Fruit fly (Drosophila melanogaster) whole organism, wandering third instar larva: Measurements from ENCODE around the gene pcm.

Source experiments
- Abd-B ChIP-seq: fragments of >200 bp; optimal IDR thresholded peaks from 2 replicates; lab custom pipeline; 2017; ENCODE audit warnings: missing biosample characterization, missing genetic modification characterization
- CG32264 ChIP-seq: fragments of 200-800 bp; sonication (Bioruptor generic); optimal IDR thresholded peaks from 2 replicates; lab custom pipeline; 2016; ENCODE audit warnings: missing biosample characterization, missing genetic modification characterization
- CG9705 ChIP-seq: fragments of 200-800 bp; sonication (Bioruptor generic); optimal IDR thresholded peaks from 2 replicates; lab custom pipeline; 2018; ENCODE audit warnings: missing biosample characterization, mild to moderate bottlenecking, missing genetic modification characterization
- Dfd ChIP-seq: fragments of >200 bp; optimal IDR thresholded peaks from 2 replicates; lab custom pipeline; 2017; ENCODE audit warnings: missing biosample characterization, missing genetic modification characterization
- Dif ChIP-seq: fragments of 200-275, 200-300 bp; sonication (Bioruptor generic); optimal IDR thresholded peaks from 2 replicates; lab custom pipeline; 2018; ENCODE audit warnings: missing biosample characterization, missing genetic modification characterization; ENCODE audit not compliant: partially characterized antibody
- GATAd ChIP-seq: sonication (Bioruptor generic); optimal IDR thresholded peaks from 2 replicates; lab custom pipeline; 2016; ENCODE audit warnings: missing biosample characterization, missing genetic modification characterization
- HLH106 ChIP-seq: fragments of 200-800 bp; optimal IDR thresholded peaks from 3 replicates; lab custom pipeline; 2019; ENCODE audit warnings: missing biosample characterization, mild to moderate bottlenecking, missing genetic modification characterization, moderate library complexity
- Hnf4 ChIP-seq: fragments of 200-800 bp; sonication (Bioruptor generic); optimal IDR thresholded peaks from 2 replicates; lab custom pipeline; 2016; ENCODE audit warnings: missing biosample characterization, mild to moderate bottlenecking, missing genetic modification characterization
- Hr78 ChIP-seq: fragments of >200 bp; optimal IDR thresholded peaks from 2 replicates; lab custom pipeline; 2017; ENCODE audit warnings: missing biosample characterization, missing genetic modification characterization
- Hr83 ChIP-seq: fragments of 200-300 bp; sonication (Bioruptor generic); optimal IDR thresholded peaks from 2 replicates; lab custom pipeline; 2016; ENCODE audit warnings: missing biosample characterization, mild to moderate bottlenecking, missing genetic modification characterization, moderate library complexity; ENCODE audit not compliant: poor library complexity, severe bottlenecking
- Jra ChIP-seq: sonication (Bioruptor generic); optimal IDR thresholded peaks from 2 replicates; lab custom pipeline; 2016; ENCODE audit warnings: missing biosample characterization, missing genetic modification characterization
- Mio ChIP-seq: sonication (Bioruptor generic); optimal IDR thresholded peaks from 2 replicates; lab custom pipeline; 2016; ENCODE audit warnings: missing biosample characterization, missing genetic modification characterization
- Myc ChIP-seq: fragments of >200 bp; optimal IDR thresholded peaks from 2 replicates; lab custom pipeline; 2017
- N ChIP-seq: fragments of >200 bp; optimal IDR thresholded peaks from 2 replicates; lab custom pipeline; 2018; ENCODE audit warnings: missing biosample characterization, missing external identifiers, missing genetic modification characterization
- OdsH ChIP-seq: fragments of 200-800 bp; sonication (Bioruptor generic); optimal IDR thresholded peaks from 2 replicates; lab custom pipeline; 2016; ENCODE audit warnings: missing biosample characterization, mild to moderate bottlenecking, missing genetic modification characterization
- Rel ChIP-seq, 2 experiments: fragments of 200-800 bp; sonication (Bioruptor generic) in 1 of 2; optimal IDR thresholded peaks; 2 replicates in 1 of 2; 3 replicates in 1 of 2; lab custom pipeline; 2016 to 2019; ENCODE audit warnings: mild to moderate bottlenecking in 2 of 2, missing biosample characterization in 2 of 2, missing genetic modification characterization in 2 of 2, moderate library complexity in 1 of 2
- Sp1 ChIP-seq: fragments of 200-800 bp; sonication (Bioruptor generic); optimal IDR thresholded peaks from 3 replicates; lab custom pipeline; 2019; ENCODE audit warnings: missing biosample characterization, mild to moderate bottlenecking, missing genetic modification characterization, moderate library complexity
- br ChIP-seq: fragments of 200-800 bp; sonication (Bioruptor generic); optimal IDR thresholded peaks from 2 replicates; lab custom pipeline; 2016; ENCODE audit warnings: missing biosample characterization, missing genetic modification characterization
- brk ChIP-seq: fragments of 200-800 bp; sonication (Bioruptor generic); optimal IDR thresholded peaks from 2 replicates; lab custom pipeline; 2016; ENCODE audit warnings: missing biosample characterization, mild to moderate bottlenecking, missing genetic modification characterization
- dl ChIP-seq, 2 experiments: fragments of 175-275, 200-275 bp in 1 of 2; fragments of 200-275 bp in 1 of 2; sonication (Bioruptor generic); optimal IDR thresholded peaks; lab custom pipeline; 2018; ENCODE audit warnings: mild to moderate bottlenecking in 2 of 2, missing biosample characterization in 2 of 2, missing genetic modification characterization in 2 of 2, moderate library complexity in 2 of 2; ENCODE audit not compliant: partially characterized antibody in 2 of 2, insufficient read depth in 1 of 2
- dmrt93B ChIP-seq: fragments of 200-800 bp; sonication (Bioruptor generic); optimal IDR thresholded peaks from 2 replicates; lab custom pipeline; 2018; ENCODE audit warnings: missing biosample characterization, mild to moderate bottlenecking, missing genetic modification characterization
- dsf ChIP-seq: sonication (Bioruptor generic); optimal IDR thresholded peaks from 2 replicates; lab custom pipeline; 2016; ENCODE audit warnings: missing biosample characterization, missing genetic modification characterization, borderline replicate concordance
- ey ChIP-seq: fragments of 200-800 bp; sonication (Bioruptor generic); optimal IDR thresholded peaks from 2 replicates; lab custom pipeline; 2016; ENCODE audit warnings: missing biosample characterization, missing genetic modification characterization
- foxo ChIP-seq, 2 experiments: fragments of 200-800 bp; sonication (Bioruptor generic); optimal IDR thresholded peaks; 2 replicates in 1 of 2; 3 replicates in 1 of 2; lab custom pipeline; 2016 to 2017; ENCODE audit warnings: missing biosample characterization in 2 of 2, missing genetic modification characterization in 2 of 2
- fru ChIP-seq: fragments of 200-800 bp; sonication (Bioruptor generic); optimal IDR thresholded peaks from 3 replicates; lab custom pipeline; 2016; ENCODE audit warnings: missing biosample characterization, mild to moderate bottlenecking, missing genetic modification characterization
- h ChIP-seq: fragments of 200-800 bp; sonication (Bioruptor generic); optimal IDR thresholded peaks from 3 replicates; lab custom pipeline; 2016; ENCODE audit warnings: missing biosample characterization, mild to moderate bottlenecking, missing genetic modification characterization
- jim ChIP-seq: fragments of 175-275, 200-325 bp; sonication (Bioruptor generic); optimal IDR thresholded peaks from 2 replicates; lab custom pipeline; 2016; ENCODE audit warnings: missing biosample characterization, mild to moderate bottlenecking, missing genetic modification characterization
- lola ChIP-seq: fragments of >200 bp; optimal IDR thresholded peaks from 2 replicates; lab custom pipeline; 2017; ENCODE audit warnings: missing biosample characterization, missing genetic modification characterization
- pan ChIP-seq: fragments of >200 bp; optimal IDR thresholded peaks from 2 replicates; lab custom pipeline; 2017
- psq ChIP-seq: fragments of 200-800 bp; sonication (Bioruptor generic); optimal IDR thresholded peaks from 3 replicates; lab custom pipeline; 2017; ENCODE audit warnings: missing biosample characterization, mild to moderate bottlenecking, missing genetic modification characterization, moderate library complexity
- rgr ChIP-seq: fragments of 200-800 bp; sonication (Bioruptor generic); optimal IDR thresholded peaks from 3 replicates; lab custom pipeline; 2016; ENCODE audit warnings: missing biosample characterization, mild to moderate bottlenecking, missing genetic modification characterization
- sage ChIP-seq: fragments of 200-800 bp; sonication (Bioruptor generic); optimal IDR thresholded peaks from 2 replicates; lab custom pipeline; 2016; ENCODE audit warnings: missing biosample characterization, mild to moderate bottlenecking, missing genetic modification characterization
- sv ChIP-seq: fragments of 200-800 bp; sonication (Bioruptor generic); optimal IDR thresholded peaks from 3 replicates; lab custom pipeline; 2016; ENCODE audit warnings: missing biosample characterization, missing genetic modification characterization
- tai ChIP-seq: sonication (Bioruptor generic); optimal IDR thresholded peaks from 2 replicates; lab custom pipeline; 2016; ENCODE audit warnings: missing biosample characterization, missing genetic modification characterization
- usp ChIP-seq: fragments of >200 bp; optimal IDR thresholded peaks from 2 replicates; lab custom pipeline; 2017; ENCODE audit warnings: missing biosample characterization, missing genetic modification characterization
- woc ChIP-seq: sonication (Bioruptor generic); optimal IDR thresholded peaks from 2 replicates; lab custom pipeline; 2016; ENCODE audit warnings: missing biosample characterization, mild to moderate bottlenecking, missing genetic modification characterization

pcm gene

DNA sequence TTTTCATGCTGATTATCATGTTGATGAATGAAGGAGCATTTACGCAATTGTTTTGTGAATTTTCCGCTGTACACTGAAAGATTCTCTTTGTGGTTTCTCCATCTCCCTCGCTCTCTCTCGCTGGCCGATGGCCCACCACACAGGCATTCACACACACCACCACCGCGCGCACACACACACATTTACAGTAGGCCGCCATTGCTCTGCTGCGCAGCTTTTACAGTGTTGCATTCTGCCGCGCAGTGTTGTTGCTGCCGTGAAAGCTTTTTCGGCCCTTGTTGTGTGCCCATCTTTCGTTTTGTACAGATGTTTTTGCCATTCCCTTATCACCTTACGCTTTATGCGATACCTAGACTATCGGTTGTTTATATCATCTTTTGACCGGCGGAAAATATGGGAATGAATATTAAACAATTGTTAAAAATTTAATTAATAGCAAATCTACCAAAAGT is 5.0 kb upstream of the pcm start:
- TF ChIP-seq rgr (GFP tag; lab: Kevin White, UChicago) (peak; percentile 55), tai (GFP tag; lab: Kevin White, UChicago) (no peak), woc (GFP tag; lab: Kevin White, UChicago) (peak; percentile 46), fru (GFP tag; lab: Kevin White, UChicago) (peak; percentile 7), Dfd (GFP tag; lab: Kevin White, UChicago) (no peak), Hr83 (GFP tag; lab: Kevin White, UChicago) (peak; percentile 79), N (peak; percentile 55), GATAd (GFP tag; lab: Kevin White, UChicago) (no peak), Hnf4 (GFP tag; lab: Kevin White, UChicago) (peak; percentile 72), dmrt93B (GFP tag; lab: Kevin White, UChicago) (peak; percentile 10), usp (GFP tag; lab: Kevin White, UChicago) (no peak), OdsH (peak; percentile 7), CG9705 (peak; percentile 9), Sp1 (GFP tag; lab: Kevin White, UChicago) (peak; percentile 26), Rel (GFP tag; optimal IDR thresholded peaks at IDR 0.05; lab: Kevin White, UChicago) (no peak), Rel (tag; optimal IDR thresholded peaks at IDR 0.05; lab: Kevin White, UChicago) (peak; percentile 67), CG32264 (GFP tag; lab: Kevin White, UChicago) (peak; percentile 24), Mio (GFP tag; lab: Kevin White, UChicago) (no peak), pan (lab: Kevin White, UChicago) (no peak), brk (GFP tag; lab: Kevin White, UChicago) (no peak), dl (GFP tag; optimal IDR thresholded peaks at IDR 0.05; lab: Kevin White, UChicago; ENCODE audit: insufficient read depth in 1 of 2, partially characterized antibody in 2 of 2) (peak in 1 of 2 experiments; percentile 52), h (GFP tag; lab: Kevin White, UChicago) (peak; percentile 76), foxo (GFP tag; optimal IDR thresholded peaks at IDR 0.05; lab: Kevin White, UChicago) (peak in 1 of 2 experiments; percentile 45), jim (GFP tag; lab: Kevin White, UChicago) (no peak), psq (GFP tag; lab: Kevin White, UChicago) (peak; percentile 93), dsf (GFP tag; lab: Kevin White, UChicago) (no peak), br (GFP tag; lab: Kevin White, UChicago) (peak; percentile 58), Dif (GFP tag; lab: Kevin White, UChicago) (peak; percentile 51), HLH106 (tag; lab: Kevin White, UChicago) (peak; percentile 19), Jra (peak; percentile 16), Myc (lab: Kevin White, UChicago) (no peak)

- TF ChIP-seq Hr83 (GFP tag; lab: Kevin White, UChicago) (no peak), pan (lab: Kevin White, UChicago) (no peak), lola (no peak), tai (GFP tag; lab: Kevin White, UChicago) (no peak), woc (GFP tag; lab: Kevin White, UChicago) (peak; percentile 28), Jra (no peak), ey (peak; percentile 54), Dif (GFP tag; lab: Kevin White, UChicago) (no peak), sage (GFP tag; lab: Kevin White, UChicago) (no peak), h (GFP tag; lab: Kevin White, UChicago) (peak; percentile 18), Hnf4 (GFP tag; lab: Kevin White, UChicago) (no peak), N (peak; percentile 76), CG9705 (no peak), usp (GFP tag; lab: Kevin White, UChicago) (no peak), fru (GFP tag; lab: Kevin White, UChicago) (peak; percentile 65), psq (GFP tag; lab: Kevin White, UChicago) (no peak), Myc (lab: Kevin White, UChicago) (no peak), Sp1 (GFP tag; lab: Kevin White, UChicago) (peak; percentile 30), rgr (GFP tag; lab: Kevin White, UChicago) (peak; percentile 41), CG32264 (GFP tag; lab: Kevin White, UChicago) (no peak), sv (peak; percentile 36), Mio (GFP tag; lab: Kevin White, UChicago) (no peak), dsf (GFP tag; lab: Kevin White, UChicago) (no peak), GATAd (GFP tag; lab: Kevin White, UChicago) (no peak), OdsH (peak; percentile 26), dl (GFP tag; optimal IDR thresholded peaks at IDR 0.05; lab: Kevin White, UChicago; ENCODE audit: insufficient read depth in 1 of 2, partially characterized antibody in 2 of 2) (no peak), Rel (GFP tag; optimal IDR thresholded peaks at IDR 0.05; lab: Kevin White, UChicago) (peak; percentile 36), Rel (tag; optimal IDR thresholded peaks at IDR 0.05; lab: Kevin White, UChicago) (peak; percentile 93), dmrt93B (GFP tag; lab: Kevin White, UChicago) (no peak), Dfd (GFP tag; lab: Kevin White, UChicago) (no peak), brk (GFP tag; lab: Kevin White, UChicago) (no peak), Hr78 (GFP tag; lab: Kevin White, UChicago) (no peak), Abd-B (no peak), HLH106 (tag; lab: Kevin White, UChicago) (peak; percentile 58), jim (GFP tag; lab: Kevin White, UChicago) (no peak), foxo (GFP tag; optimal IDR thresholded peaks at IDR 0.05; lab: Kevin White, UChicago) (peak in 1 of 2 experiments; percentile 62), br (GFP tag; lab: Kevin White, UChicago) (peak; percentile 47)
- TF ChIP-seq, all 38 proteins: peak for 13
Measured at dm6 chrX:19495611-19496583, 4.1 kb upstream of the pcm start.
